Worm (Caenorhabditis elegans) whole organism, L1 larva: ENCODE results near the gene swt-6.

Experiments
- F16B12.6 ChIP-seq: fragments of 150-350 bp; optimal IDR thresholded peaks from 2 replicates; lab custom pipeline; 2014; ENCODE audit warnings: missing biosample characterization, missing genetic modification characterization
- aha-1 ChIP-seq: fragments of 150-350 bp; optimal IDR thresholded peaks from 2 replicates; lab custom pipeline; 2014; ENCODE audit warnings: missing biosample characterization, missing genetic modification characterization
- alr-1 ChIP-seq: fragments of 200-800 bp; sonication (Bioruptor generic); optimal IDR thresholded peaks from 2 replicates; lab custom pipeline; 2018; ENCODE audit warnings: borderline replicate concordance, mild to moderate bottlenecking, missing genetic modification characterization, missing compliant biosample characterization
- ceh-63 ChIP-seq: fragments of 200-800 bp; sonication (Bioruptor generic); optimal IDR thresholded peaks from 2 replicates; lab custom pipeline; 2018; ENCODE audit warnings: mild to moderate bottlenecking, missing genetic modification characterization, missing compliant biosample characterization
- ces-1 ChIP-seq: fragments of 150-350 bp; optimal IDR thresholded peaks from 2 replicates; lab custom pipeline; 2014; ENCODE audit warnings: missing biosample characterization, missing genetic modification reagents, missing genetic modification characterization
- dsc-1 ChIP-seq: sonication (generic microtip); optimal IDR thresholded peaks from 2 replicates; lab custom pipeline; 2016; ENCODE audit warnings: mild to moderate bottlenecking, missing genetic modification characterization, missing compliant biosample characterization
- efl-1 ChIP-seq, 4 experiments: fragments of 150-350 bp; optimal IDR thresholded peaks in 3 of 4; peaks in 1 of 4; 1 replicate in 1 of 4; 2 replicates in 3 of 4; lab custom pipeline; 2014; ENCODE audit warnings: missing biosample characterization in 2 of 4, missing genetic modification characterization in 2 of 4, missing genetic modification reagents in 2 of 4
- efl-3 ChIP-seq: fragments of 200-800 bp; sonication (Bioruptor generic); optimal IDR thresholded peaks from 2 replicates; lab custom pipeline; 2018; ENCODE audit warnings: mild to moderate bottlenecking, missing genetic modification characterization, missing compliant biosample characterization
- egl-27 ChIP-seq, 2 experiments: fragments of 150-350 bp in 1 of 2; sonication (generic microtip); optimal IDR thresholded peaks; 3 replicates each; lab custom pipeline; 2017 to 2018; ENCODE audit warnings: missing biosample characterization in 2 of 2, missing genetic modification characterization in 2 of 2, missing genetic modification reagents in 2 of 2
- elt-2 ChIP-seq: sonication (generic microtip); optimal IDR thresholded peaks from 2 replicates; lab custom pipeline; 2016; ENCODE audit warnings: missing genetic modification characterization, mild to moderate bottlenecking, inconsistent platforms, missing compliant biosample characterization, missing genetic modification reagents
- fkh-10 ChIP-seq: sonication (generic microtip); optimal IDR thresholded peaks from 2 replicates; lab custom pipeline; 2017; ENCODE audit warnings: missing biosample characterization, missing genetic modification reagents, missing genetic modification characterization
- fkh-4 ChIP-seq: sonication (generic microtip); optimal IDR thresholded peaks from 2 replicates; lab custom pipeline; 2016; ENCODE audit warnings: missing compliant biosample characterization, missing genetic modification characterization, borderline replicate concordance
- fkh-8 ChIP-seq: sonication (generic microtip); optimal IDR thresholded peaks from 2 replicates; lab custom pipeline; 2016; ENCODE audit warnings: mild to moderate bottlenecking, missing genetic modification characterization, missing compliant biosample characterization
- hlh-17 ChIP-seq: fragments of 200-800 bp; sonication (Bioruptor generic); optimal IDR thresholded peaks from 2 replicates; lab custom pipeline; 2018; ENCODE audit warnings: missing genetic modification characterization, mild to moderate bottlenecking, missing compliant biosample characterization, moderate library complexity, borderline replicate concordance
- irx-1 ChIP-seq: sonication (generic microtip); optimal IDR thresholded peaks from 2 replicates; lab custom pipeline; 2016; ENCODE audit warnings: missing genetic modification characterization, missing compliant biosample characterization
- jun-1 ChIP-seq: fragments of 150-350 bp; optimal IDR thresholded peaks from 2 replicates; lab custom pipeline; 2014; ENCODE audit warnings: missing biosample characterization, missing genetic modification reagents, missing genetic modification characterization
- lin-14 ChIP-seq: fragments of 200-800 bp; sonication (Bioruptor generic); optimal IDR thresholded peaks from 2 replicates; lab custom pipeline; 2018; ENCODE audit warnings: mild to moderate bottlenecking, missing genetic modification characterization, moderate library complexity, missing compliant biosample characterization
- lin-35 ChIP-seq, 2 experiments: fragments of 150-350 bp; optimal IDR thresholded peaks; 2 replicates each; lab custom pipeline; 2014; ENCODE audit warnings: missing biosample characterization in 2 of 2, missing genetic modification characterization in 2 of 2, missing genetic modification reagents in 2 of 2
- mab-9 ChIP-seq: fragments of 200-800 bp; sonication (Bioruptor generic); IDR thresholded peaks from 2 replicates; pipeline ENCODE4 v1.3.6; 2022; ENCODE audit warnings: missing genetic modification reagents, missing genetic modification characterization, missing compliant biosample characterization
- mef-2 ChIP-seq: fragments of 150-350 bp; optimal IDR thresholded peaks from 2 replicates; lab custom pipeline; 2014; ENCODE audit warnings: missing biosample characterization, missing genetic modification characterization
- mep-1 ChIP-seq: fragments of 150-350 bp; optimal IDR thresholded peaks from 2 replicates; lab custom pipeline; 2014; ENCODE audit warnings: missing biosample characterization, missing genetic modification characterization
- nhr-12 ChIP-seq: sonication (generic microtip); optimal IDR thresholded peaks from 2 replicates; lab custom pipeline; 2017; ENCODE audit warnings: missing biosample characterization, missing genetic modification characterization
- nhr-20 ChIP-seq: sonication (generic microtip); optimal IDR thresholded peaks from 2 replicates; lab custom pipeline; 2016; ENCODE audit warnings: mild to moderate bottlenecking, missing genetic modification characterization, missing compliant biosample characterization
- nhr-237 ChIP-seq: fragments of 150-350 bp; optimal IDR thresholded peaks from 2 replicates; lab custom pipeline; 2014; ENCODE audit warnings: missing biosample characterization, missing genetic modification characterization
- nhr-28 ChIP-seq: fragments of 150-350 bp; optimal IDR thresholded peaks from 2 replicates; lab custom pipeline; 2014; ENCODE audit warnings: missing biosample characterization, missing genetic modification characterization
- nhr-47 ChIP-seq: sonication (generic microtip); optimal IDR thresholded peaks from 2 replicates; lab custom pipeline; 2016; ENCODE audit warnings: mild to moderate bottlenecking, missing genetic modification characterization, moderate library complexity, missing compliant biosample characterization
- nhr-71 ChIP-seq: sonication (generic microtip); optimal IDR thresholded peaks from 2 replicates; lab custom pipeline; 2016; ENCODE audit warnings: mild to moderate bottlenecking, missing genetic modification characterization, moderate library complexity, missing compliant biosample characterization
- nhr-84 ChIP-seq: sonication (generic microtip); optimal IDR thresholded peaks from 2 replicates; lab custom pipeline; 2017; ENCODE audit warnings: missing biosample characterization, missing genetic modification characterization
- nhr-85 ChIP-seq: sonication (generic microtip); peaks from one replicate; lab custom pipeline; 2016; ENCODE audit warnings: missing genetic modification characterization, inconsistent platforms, missing compliant biosample characterization
- pax-3 ChIP-seq: fragments of 200-800 bp; sonication (Bioruptor generic); optimal IDR thresholded peaks from 2 replicates; lab custom pipeline; 2018; ENCODE audit warnings: mild to moderate bottlenecking, missing genetic modification characterization, moderate library complexity, missing compliant biosample characterization
- pqm-1 ChIP-seq: sonication (generic microtip); optimal IDR thresholded peaks from 3 replicates; lab custom pipeline; 2017; ENCODE audit warnings: missing biosample characterization, missing genetic modification characterization
- sox-4 ChIP-seq: sonication (generic microtip); optimal IDR thresholded peaks from 2 replicates; lab custom pipeline; 2016; ENCODE audit warnings: missing genetic modification characterization, missing compliant biosample characterization
- unc-30 ChIP-seq: sonication (generic microtip); optimal IDR thresholded peaks from 2 replicates; lab custom pipeline; 2017; ENCODE audit warnings: missing biosample characterization, missing genetic modification characterization
- unc-86 ChIP-seq: sonication (generic microtip); optimal IDR thresholded peaks from 2 replicates; lab custom pipeline; 2016; ENCODE audit warnings: missing genetic modification characterization, missing compliant biosample characterization
- vab-15 ChIP-seq: sonication (generic microtip); optimal IDR thresholded peaks from 2 replicates; lab custom pipeline; 2017; ENCODE audit warnings: missing genotype, mild to moderate bottlenecking, missing genetic modification characterization, missing compliant biosample characterization
- xbp-1 ChIP-seq: sonication (generic microtip); optimal IDR thresholded peaks from 2 replicates; lab custom pipeline; 2016; ENCODE audit warnings: missing genetic modification characterization, missing compliant biosample characterization
- zag-1 ChIP-seq: fragments of 150-350 bp; optimal IDR thresholded peaks from 2 replicates; lab custom pipeline; 2014; ENCODE audit warnings: missing biosample characterization, missing genetic modification characterization
- ztf-11 ChIP-seq, 2 experiments: sonication (generic microtip); optimal IDR thresholded peaks; 2 replicates each; lab custom pipeline; 2016 to 2017; ENCODE audit warnings: missing genetic modification characterization in 2 of 2, missing biosample characterization in 1 of 2, missing compliant biosample characterization in 1 of 2
- ztf-4 ChIP-seq: fragments of 150-350 bp; optimal IDR thresholded peaks from 2 replicates; lab custom pipeline; 2014; ENCODE audit warnings: missing biosample characterization, missing genetic modification characterization

swt-6 gene

ce11 chrV:13984828-13985227, 30.7 kb downstream of the swt-6 start, which contains the start of gene end-1:
Gene end-1, plus strand, starts transcription at chrV:13985128.
- TF ChIP-seq mep-1 (tag; lab: Kevin White, UChicago) (no peak), unc-30 (tag; lab: Kevin White, UChicago) (no peak), nhr-20 (tag; lab: Kevin White, UChicago) (no peak), mef-2 (no peak), ztf-4 (tag; lab: Kevin White, UChicago) (no peak), nhr-12 (no peak), nhr-84 (tag; lab: Kevin White, UChicago) (no peak), ces-1 (GFP tag; lab: Kevin White, UChicago) (no peak), egl-27 (tag; optimal IDR thresholded peaks at IDR 0.05; lab: Kevin White, UChicago) (no peak), lin-35 (GFP tag; optimal IDR thresholded peaks at IDR 0.05; lab: Kevin White, UChicago) (no peak), F16B12.6 (tag; lab: Kevin White, UChicago) (no peak), dsc-1 (no peak)

- TF ChIP-seq elt-2 (tag; lab: Kevin White, UChicago) (peak; percentile 38), zag-1 (tag; lab: Kevin White, UChicago) (no peak)
These were observed 32.7 kb downstream of the swt-6 start for ce11 chrV:13986823-13987222.

- no peak for TF ChIP-seq vab-15
- TF ChIP-seq nhr-47 (tag; lab: Kevin White, UChicago), result peak; percentile 40
- TF ChIP-seq aha-1, result no peak
- TF ChIP-seq nhr-71 (tag; lab: Kevin White, UChicago), result peak; percentile 23
- peak; percentile 66 for TF ChIP-seq pax-3
- TF ChIP-seq lin-35 (GFP tag; optimal IDR thresholded peaks at IDR 0.05; lab: Kevin White, UChicago), result no peak
- TF ChIP-seq dsc-1, result peak; percentile 66
- no peak for TF ChIP-seq efl-3 (GFP tag; lab: Kevin White, UChicago)
- no peak for TF ChIP-seq jun-1 (tag; lab: Kevin White, UChicago)
- no peak for TF ChIP-seq irx-1 (tag; lab: Kevin White, UChicago)
- TF ChIP-seq alr-1, result no peak
- TF ChIP-seq nhr-28 (tag; lab: Kevin White, UChicago), result no peak
- TF ChIP-seq xbp-1 (tag; lab: Kevin White, UChicago), result no peak
- no peak for TF ChIP-seq pqm-1 (tag; lab: Kevin White, UChicago)
- TF ChIP-seq nhr-85 (tag; lab: Kevin White, UChicago), result no peak
- TF ChIP-seq fkh-8 (tag; lab: Kevin White, UChicago), result peak; percentile 33
- no peak for TF ChIP-seq nhr-237 (tag; lab: Kevin White, UChicago)
- no peak for TF ChIP-seq F16B12.6 (tag; lab: Kevin White, UChicago)
- TF ChIP-seq ztf-11 (tag; optimal IDR thresholded peaks at IDR 0.05; lab: Kevin White, UChicago), result no peak
- no peak for TF ChIP-seq fkh-4
These were observed 38.3 kb downstream of the swt-6 start, which contains the start of gene droe-4 for ce11 chrV:13992485-13992884. Gene droe-4, plus strand, starts transcription at chrV:13992656.

ce11 chrV:13993478-13993877, 39.3 kb downstream of the swt-6 start:
- TF ChIP-seq sox-4 (tag; lab: Kevin White, UChicago) (peak; percentile 19), nhr-47 (tag; lab: Kevin White, UChicago) (peak; percentile 47), fkh-8 (tag; lab: Kevin White, UChicago) (peak; percentile 37), ceh-63 (GFP tag; lab: Kevin White, UChicago) (no peak), dsc-1 (peak; percentile 59), mab-9 (GFP tag; lab: Robert Waterston, UW) (no peak), nhr-71 (tag; lab: Kevin White, UChicago) (peak; percentile 12), hlh-17 (GFP tag; lab: Kevin White, UChicago) (no peak), lin-14 (no peak), pax-3 (peak; percentile 86), fkh-10 (no peak), unc-86 (no peak), efl-1 (optimal IDR thresholded peaks at IDR 0.05; lab: Kevin White, UChicago) (no peak), efl-1 (GFP tag; optimal IDR thresholded peaks at IDR 0.05 in 1 of 2; lab: Kevin White, UChicago) (no peak), nhr-20 (tag; lab: Kevin White, UChicago) (no peak)
